Fruit fly (Drosophila melanogaster): Measurements from ENCODE around the gene sip2.

DNA sequence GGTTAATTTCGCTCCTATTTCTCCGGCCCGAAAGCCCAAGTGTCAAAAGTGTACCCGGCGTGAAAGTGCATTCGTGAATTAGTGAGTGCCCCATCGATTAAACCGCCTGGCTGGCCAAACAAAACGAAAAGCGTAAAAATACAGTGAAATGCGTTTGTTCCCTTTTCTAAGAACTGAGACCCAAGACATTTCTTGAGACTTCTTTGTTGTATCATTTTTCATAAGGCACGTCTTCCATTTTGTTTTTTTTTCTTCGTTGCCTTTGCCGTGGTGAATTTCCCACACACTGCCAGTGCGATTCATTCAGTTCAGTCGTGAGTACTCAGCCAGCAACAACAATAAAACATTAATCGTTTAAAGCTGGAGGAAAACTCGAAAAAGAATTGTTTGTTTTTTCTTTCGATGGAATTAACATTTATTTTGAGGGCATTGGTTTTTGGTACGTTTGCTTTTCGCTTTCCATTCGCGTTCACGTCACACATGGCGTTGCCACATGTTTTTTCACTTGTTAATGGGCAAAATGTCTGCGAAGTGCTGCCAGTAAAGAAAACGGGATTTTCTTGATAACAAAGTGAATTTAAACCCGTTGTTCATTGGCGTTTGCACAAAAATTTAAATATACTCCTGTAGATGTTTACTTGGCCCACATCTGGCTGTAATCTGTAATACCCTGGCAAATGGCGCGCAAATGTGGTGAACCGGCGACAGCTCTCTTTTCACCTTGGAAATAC lies 42.3 kb downstream of the sip2 start:
- TF ChIP-seq CG8478 (optimal IDR thresholded peaks at IDR 0.05) (no peak), CTCF (optimal IDR thresholded peaks at IDR 0.05) (no peak)

Measured in S2 (cell line).